Fruit fly (Drosophila melanogaster) whole organism, pupa: ENCODE measurements around the gene CG4815.

Source experiments
- CG8301 ChIP-seq: fragments of 200-800 bp; sonication (Bioruptor generic); optimal IDR thresholded peaks from 2 replicates; lab custom pipeline; 2018; ENCODE audit warnings: missing biosample characterization, mild to moderate bottlenecking, missing genetic modification characterization
- D1 ChIP-seq: fragments of 200-800 bp; sonication (Bioruptor generic); optimal IDR thresholded peaks from 2 replicates; lab custom pipeline; 2018; ENCODE audit warnings: missing biosample characterization, mild to moderate bottlenecking, missing genetic modification characterization, moderate library complexity
- Pif1A ChIP-seq: fragments of 200-800 bp; sonication (Bioruptor generic); optimal IDR thresholded peaks from 3 replicates; lab custom pipeline; 2016; ENCODE audit warnings: missing biosample characterization, missing genetic modification characterization
- Pif1B ChIP-seq: fragments of 200-800 bp; sonication (Bioruptor generic); optimal IDR thresholded peaks from 3 replicates; lab custom pipeline; 2016; ENCODE audit warnings: missing biosample characterization, missing genetic modification characterization
- rn ChIP-seq: fragments of 200-800 bp; sonication (Bioruptor generic); IDR thresholded peaks from 2 replicates; pipeline ENCODE4 v1.3.6; 2022; ENCODE audit warnings: missing biosample characterization, missing genetic modification characterization

dm6 chr3R:27988189-27988588 lies 2.4 kb downstream of the CG4815 start, which contains the start of gene betaTub97EF:
- TF ChIP-seq rn (no peak), CG8301 (tag; lab: Kevin White, UChicago) (no peak), D1 (no peak), Pif1A (no peak), Pif1B (GFP tag; lab: Kevin White, UChicago) (no peak)
